Worm (Caenorhabditis elegans) whole organism, early embryonic: ENCODE measurements around the gene clec-132.

Experiments used
- ama-1 ChIP-seq: fragments of 150-350 bp; optimal IDR thresholded peaks from 2 replicates; lab custom pipeline; 2014
- flt-1 ChIP-seq: fragments of 200-800 bp; sonication (Bioruptor generic); IDR thresholded peaks from 2 replicates; pipeline ENCODE4 v1.3.6; 2022; ENCODE audit warnings: missing genetic modification characterization, missing compliant biosample characterization

DNA sequence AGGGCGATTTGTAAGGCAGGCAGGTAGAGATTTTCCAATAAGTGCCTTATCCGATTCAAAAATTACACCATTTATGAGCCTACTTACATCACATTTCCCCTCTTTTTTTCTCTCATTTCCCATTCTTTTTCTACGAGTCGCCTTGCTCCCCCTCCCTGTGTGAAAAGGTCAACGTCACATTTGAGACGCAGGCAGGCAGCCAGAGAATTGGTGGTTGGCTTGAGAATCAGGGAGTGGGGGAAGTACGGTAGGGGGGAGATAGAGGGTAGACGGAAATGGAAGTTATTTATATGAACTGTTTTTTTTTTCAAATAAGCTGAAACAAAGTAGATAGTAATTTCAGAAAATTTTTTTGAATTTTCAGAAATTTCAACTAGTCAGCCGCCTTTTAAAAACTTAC is 39.8 kb downstream of the clec-132 start:
- TF ChIP-seq ama-1 (lab: Kevin White, UChicago) (no peak), flt-1 (no peak)
